Fruit fly (Drosophila melanogaster): ENCODE measurements around the gene ND-13B.

ND-13B gene

dm6 chr3L:10680728-10681306 is 13.1 kb downstream of the ND-13B start (continued):
- TF ChIP-seq CG9797 (GFP tag; optimal IDR thresholded peaks at IDR 0.05): no peak
- no peak for TF ChIP-seq CG6683 (GFP tag; optimal IDR thresholded peaks at IDR 0.05)
- TF ChIP-seq wor (GFP tag; IDR thresholded peaks at IDR 0.05): no peak
- TF ChIP-seq CG11247 (GFP tag; IDR thresholded peaks at IDR 0.05): no peak; the same call in 1 of the 2 replicates
- TF ChIP-seq ind (GFP tag; optimal IDR thresholded peaks at IDR 0.05): no peak
- TF ChIP-seq zen2 (GFP tag; IDR thresholded peaks at IDR 0.05; ENCODE audit: partially characterized antibody): no peak
- TF ChIP-seq ERR (GFP tag; optimal IDR thresholded peaks at IDR 0.05): no peak
- no peak for TF ChIP-seq Vsx1 (GFP tag; optimal IDR thresholded peaks at IDR 0.05)
- TF ChIP-seq z (GFP tag; IDR thresholded peaks at IDR 0.05): peak; percentile 66; the same call in 1 of the 3 replicates
- no peak for TF ChIP-seq Doc2 (GFP tag; IDR thresholded peaks at IDR 0.05)
- no peak for TF ChIP-seq prd (optimal IDR thresholded peaks at IDR 0.05)
- no peak for TF ChIP-seq prd (GFP tag; IDR thresholded peaks at IDR 0.05)
- no peak for TF ChIP-seq CG12071 (GFP tag; optimal IDR thresholded peaks at IDR 0.05)
- TF ChIP-seq Ada2b (GFP tag; IDR thresholded peaks at IDR 0.05): no peak
- TF ChIP-seq ATbp (GFP tag; optimal IDR thresholded peaks at IDR 0.05): no peak
- TF ChIP-seq pb (GFP tag; optimal IDR thresholded peaks at IDR 0.05): no peak
- no peak for TF ChIP-seq CG6254 (GFP tag; optimal IDR thresholded peaks at IDR 0.05)
- no peak for TF ChIP-seq CG4282 (GFP tag; optimal IDR thresholded peaks at IDR 0.05)
- no peak for TF ChIP-seq sens-2 (GFP tag; IDR thresholded peaks at IDR 0.05)
- no peak for TF ChIP-seq CG17361 (GFP tag; IDR thresholded peaks at IDR 0.05)
- no peak for TF ChIP-seq bab2 (GFP tag; optimal IDR thresholded peaks at IDR 0.05)
- no peak for TF ChIP-seq HHEX (GFP tag; optimal IDR thresholded peaks at IDR 0.05)
- TF ChIP-seq CG7271 (tag; optimal IDR thresholded peaks at IDR 0.05): no peak
- no peak for TF ChIP-seq gce (GFP tag; IDR thresholded peaks at IDR 0.05)
- TF ChIP-seq CG7839 (tag; optimal IDR thresholded peaks at IDR 0.05): no peak
- no peak for TF ChIP-seq Asciz (GFP tag; optimal IDR thresholded peaks at IDR 0.05)
- peak; percentile 15 for TF ChIP-seq onecut (GFP tag; IDR thresholded peaks at IDR 0.05)
- TF ChIP-seq Atf-2 (GFP tag; optimal IDR thresholded peaks at IDR 0.05): no peak
- TF ChIP-seq NFAT (GFP tag; IDR thresholded peaks at IDR 0.05): no peak
- TF ChIP-seq trem (tag; optimal IDR thresholded peaks at IDR 0.05): no peak
- TF ChIP-seq CG33557 (GFP tag; optimal IDR thresholded peaks at IDR 0.05): no peak
- TF ChIP-seq CG6272 (GFP tag; IDR thresholded peaks at IDR 0.05): no peak
- no peak for TF ChIP-seq gem (tag; optimal IDR thresholded peaks at IDR 0.05)
- TF ChIP-seq CG14710 (tag; optimal IDR thresholded peaks at IDR 0.05): no peak
- TF ChIP-seq eyg (GFP tag; optimal IDR thresholded peaks at IDR 0.05): no peak
- TF ChIP-seq Kr (GFP tag; optimal IDR thresholded peaks at IDR 0.05): no peak
- no peak for TF ChIP-seq pho (GFP tag; optimal IDR thresholded peaks at IDR 0.05)
- TF ChIP-seq crol (GFP tag; IDR thresholded peaks at IDR 0.05): peak; percentile 99
- TF ChIP-seq toy (GFP tag; IDR thresholded peaks at IDR 0.05): no peak
- TF ChIP-seq HLH54F (GFP tag; optimal IDR thresholded peaks at IDR 0.05): no peak
- no peak for TF ChIP-seq CG9817 (tag; optimal IDR thresholded peaks at IDR 0.05)
- TF ChIP-seq CG12236 (GFP tag; optimal IDR thresholded peaks at IDR 0.05): no peak
- no peak for TF ChIP-seq croc (GFP tag; conservative IDR thresholded peaks at IDR 0.05)
- no peak for TF ChIP-seq exex (tag; optimal IDR thresholded peaks at IDR 0.05)
- no peak for TF ChIP-seq CG1529 (GFP tag; optimal IDR thresholded peaks at IDR 0.05)
- TF ChIP-seq CG32767 (GFP tag; IDR thresholded peaks at IDR 0.05): no peak
- no peak for TF ChIP-seq CG7745 (tag; optimal IDR thresholded peaks at IDR 0.05)
- TF ChIP-seq Nf-YC (tag; optimal IDR thresholded peaks at IDR 0.05): no peak
- no peak for TF ChIP-seq ranshi (GFP tag; IDR thresholded peaks at IDR 0.05)
- TF ChIP-seq Meics (GFP tag; optimal IDR thresholded peaks at IDR 0.05): peak; percentile 16
- TF ChIP-seq ftz-f1 (GFP tag; optimal IDR thresholded peaks at IDR 0.05): no peak
- TF ChIP-seq gcm (GFP tag; optimal IDR thresholded peaks at IDR 0.05): peak; percentile 2
